Fruit fly (Drosophila melanogaster): ENCODE results near the gene wor.

The wor gene

dm6 chr2L:15458919-15459318 is 33.5 kb upstream of the wor start (continued):
- TF ChIP-seq svp (GFP tag) (peak; percentile 85), OdsH (GFP tag; optimal IDR thresholded peaks at IDR 0.05) (peak; percentile 60), Smox (GFP tag; optimal IDR thresholded peaks at IDR 0.05) (peak; percentile 42), Lpt (GFP tag; optimal IDR thresholded peaks at IDR 0.05) (no peak), achi (GFP tag; optimal IDR thresholded peaks at IDR 0.05) (peak; percentile 60), Sox15 (GFP tag; optimal IDR thresholded peaks at IDR 0.05) (peak; percentile 19), fkh (GFP tag; optimal IDR thresholded peaks at IDR 0.05) (no peak), CG4318 (GFP tag; optimal IDR thresholded peaks at IDR 0.05) (no peak), CG1621 (tag; optimal IDR thresholded peaks at IDR 0.05) (peak; percentile 30), CG32006 (GFP tag; optimal IDR thresholded peaks at IDR 0.05) (no peak), Ets21C (GFP tag; optimal IDR thresholded peaks at IDR 0.05) (peak; percentile 17), lz (GFP tag; optimal IDR thresholded peaks at IDR 0.05) (peak; percentile 61), CG9139 (GFP tag; optimal IDR thresholded peaks at IDR 0.05) (peak; percentile 26), CG10631 (GFP tag; optimal IDR thresholded peaks at IDR 0.05) (peak; percentile 41), CG8119 (GFP tag; IDR thresholded peaks at IDR 0.05) (no peak), Sox102F (GFP tag; optimal IDR thresholded peaks at IDR 0.05) (peak; percentile 67), topi (GFP tag; optimal IDR thresholded peaks at IDR 0.05) (peak; percentile 69), cyc (GFP tag; optimal IDR thresholded peaks at IDR 0.05) (peak; percentile 59), CG11902 (GFP tag; optimal IDR thresholded peaks at IDR 0.05) (peak; percentile 26), net (GFP tag; optimal IDR thresholded peaks at IDR 0.05) (peak; percentile 35), CG6163 (GFP tag; IDR thresholded peaks at IDR 0.05) (peak; percentile 73), CG6854 (GFP tag; optimal IDR thresholded peaks at IDR 0.05) (no peak), Sox14 (GFP tag; optimal IDR thresholded peaks at IDR 0.05) (peak; percentile 24), eg (GFP tag; IDR thresholded peaks at IDR 0.05) (no peak), pdm3 (GFP tag; optimal IDR thresholded peaks at IDR 0.05) (peak; percentile 50), CG11294 (GFP tag; IDR thresholded peaks at IDR 0.05) (no peak), CG10669 (GFP tag; optimal IDR thresholded peaks at IDR 0.05) (peak; percentile 62), vri (GFP tag; optimal IDR thresholded peaks at IDR 0.05) (peak; percentile 46)

dm6 chr2L:15458076-15458475 is 32.7 kb upstream of the wor start:
- no peak for TF ChIP-seq cyc (GFP tag; optimal IDR thresholded peaks at IDR 0.05)
- no peak for TF ChIP-seq CG11294 (GFP tag; IDR thresholded peaks at IDR 0.05)
- TF ChIP-seq pdm3 (GFP tag; optimal IDR thresholded peaks at IDR 0.05): no peak
- peak; percentile 7 for TF ChIP-seq CG10631 (GFP tag; optimal IDR thresholded peaks at IDR 0.05)
- no peak for TF ChIP-seq eg (GFP tag; IDR thresholded peaks at IDR 0.05)
- peak; percentile 38 for TF ChIP-seq topi (GFP tag; optimal IDR thresholded peaks at IDR 0.05)
- TF ChIP-seq Ets96B (tag; optimal IDR thresholded peaks at IDR 0.05): no peak
- TF ChIP-seq Eip78C (GFP tag): peak; percentile 72
- TF ChIP-seq CG34406 (GFP tag; optimal IDR thresholded peaks at IDR 0.05): peak; percentile 25
- no peak for TF ChIP-seq CG6163 (GFP tag; IDR thresholded peaks at IDR 0.05)
- TF ChIP-seq esn (GFP tag; optimal IDR thresholded peaks at IDR 0.05): peak; percentile 12
- peak; percentile 26 for TF ChIP-seq Met (GFP tag; optimal IDR thresholded peaks at IDR 0.05)
- no peak for TF ChIP-seq CG32006 (GFP tag; optimal IDR thresholded peaks at IDR 0.05)
- no peak for TF ChIP-seq Sox14 (GFP tag; optimal IDR thresholded peaks at IDR 0.05)
- peak in 1 of 2 experiments; percentile 20 for TF ChIP-seq ss (GFP tag; optimal IDR thresholded peaks at IDR 0.05)
- TF ChIP-seq CG10669 (GFP tag; optimal IDR thresholded peaks at IDR 0.05): peak; percentile 14
- no peak for TF ChIP-seq vri (GFP tag; optimal IDR thresholded peaks at IDR 0.05)
- TF ChIP-seq CG7368 (GFP tag; optimal IDR thresholded peaks at IDR 0.05): no peak
- TF ChIP-seq CG6808 (GFP tag; optimal IDR thresholded peaks at IDR 0.05): peak; percentile 23
- TF ChIP-seq spab (GFP tag; optimal IDR thresholded peaks at IDR 0.05): peak; percentile 16
- no peak for TF ChIP-seq dsx (GFP tag; optimal IDR thresholded peaks at IDR 0.05; ENCODE audit: poor library complexity, severe bottlenecking)
- peak; percentile 77 for TF ChIP-seq svp (GFP tag)

Data from whole organism, prepupa.